Worm (Caenorhabditis elegans) whole organism, L2 larva: ENCODE results near the gene C03B1.2.

Experiments
- C34F6.9 ChIP-seq: fragments of 150-350 bp; optimal IDR thresholded peaks from 2 replicates; lab custom pipeline; 2014; ENCODE audit warnings: missing biosample characterization, missing genetic modification characterization
- R02D3.7 ChIP-seq: fragments of 150-350 bp; optimal IDR thresholded peaks from 2 replicates; lab custom pipeline; 2014; ENCODE audit warnings: missing biosample characterization, missing genetic modification characterization
- aly-2 ChIP-seq: fragments of 150-350 bp; optimal IDR thresholded peaks from 2 replicates; lab custom pipeline; 2014; ENCODE audit warnings: missing biosample characterization, missing genetic modification characterization
- ama-1 ChIP-seq: fragments of 150-350 bp; optimal IDR thresholded peaks from 2 replicates; lab custom pipeline; 2018; ENCODE audit warnings: inconsistent platforms
- ceh-82 ChIP-seq: fragments of 150-350 bp; optimal IDR thresholded peaks from 2 replicates; lab custom pipeline; 2014; ENCODE audit warnings: missing biosample characterization, missing genetic modification characterization
- lin-39 ChIP-seq: fragments of 150-350 bp; optimal IDR thresholded peaks from 2 replicates; lab custom pipeline; 2014; ENCODE audit warnings: missing biosample characterization, missing genetic modification reagents, missing genetic modification characterization
- lsy-2 ChIP-seq, 2 experiments: fragments of 150-350 bp in 1 of 2; sonication (generic microtip) in 1 of 2; optimal IDR thresholded peaks; 2 replicates each; lab custom pipeline; 2014 to 2017; ENCODE audit warnings: missing biosample characterization in 2 of 2, missing genetic modification characterization in 2 of 2
- mab-5 ChIP-seq: fragments of 150-350 bp; optimal IDR thresholded peaks from 2 replicates; lab custom pipeline; 2014; ENCODE audit warnings: missing biosample characterization, missing genetic modification characterization
- nhr-11 ChIP-seq: fragments of 150-350 bp; optimal IDR thresholded peaks from 2 replicates; lab custom pipeline; 2014; ENCODE audit warnings: missing biosample characterization, missing genetic modification characterization
- sem-4 ChIP-seq: fragments of 150-350 bp; optimal IDR thresholded peaks from 2 replicates; lab custom pipeline; 2014; ENCODE audit warnings: missing biosample characterization, missing genetic modification reagents, missing genetic modification characterization
- sma-9 ChIP-seq, 2 experiments: fragments of 150-350 bp in 1 of 2; sonication (generic microtip) in 1 of 2; optimal IDR thresholded peaks; 2 replicates each; lab custom pipeline; 2014 to 2016; ENCODE audit warnings: missing genetic modification characterization in 2 of 2, mild to moderate bottlenecking in 1 of 2, missing biosample characterization in 1 of 2, missing compliant biosample characterization in 1 of 2, missing genetic modification reagents in 1 of 2, moderate library complexity in 1 of 2
- snpc-4 ChIP-seq: fragments of 150-350 bp; optimal IDR thresholded peaks from 2 replicates; lab custom pipeline; 2014; ENCODE audit warnings: missing biosample characterization, missing genetic modification characterization
- unc-39 ChIP-seq: fragments of 150-350 bp; optimal IDR thresholded peaks from 2 replicates; lab custom pipeline; 2014; ENCODE audit warnings: missing biosample characterization, missing genetic modification characterization
- ztf-11 ChIP-seq: sonication (generic microtip); optimal IDR thresholded peaks from 2 replicates; lab custom pipeline; 2017; ENCODE audit warnings: missing biosample characterization, missing genetic modification characterization

ce11 chrX:6399450-6399849 lies 29.6 kb downstream of the C03B1.2 start:
- no peak for TF ChIP-seq nhr-11 (tag; lab: Kevin White, UChicago)
- no peak for TF ChIP-seq mab-5 (tag; lab: Kevin White, UChicago)
- TF ChIP-seq ztf-11: no peak
- TF ChIP-seq ceh-82 (tag; lab: Kevin White, UChicago): no peak
- no peak for TF ChIP-seq sma-9 (GFP tag; optimal IDR thresholded peaks at IDR 0.05; lab: Kevin White, UChicago)
- TF ChIP-seq sma-9 (tag; optimal IDR thresholded peaks at IDR 0.05; lab: Kevin White, UChicago): no peak
- no peak for TF ChIP-seq sem-4 (tag; lab: Kevin White, UChicago)
- TF ChIP-seq R02D3.7 (tag; lab: Kevin White, UChicago): no peak
- no peak for TF ChIP-seq ama-1 (lab: Kevin White, UChicago)
- no peak for TF ChIP-seq unc-39
- TF ChIP-seq C34F6.9 (tag; lab: Kevin White, UChicago): peak; percentile 8
- TF ChIP-seq lsy-2 (tag; optimal IDR thresholded peaks at IDR 0.05; lab: Kevin White, UChicago): peak in 1 of 2 experiments; percentile 5
- no peak for TF ChIP-seq aly-2 (tag; lab: Kevin White, UChicago)
- no peak for TF ChIP-seq snpc-4 (tag; lab: Kevin White, UChicago)
- no peak for TF ChIP-seq lin-39 (tag; lab: Kevin White, UChicago)
